Fruit fly (Drosophila melanogaster): ENCODE measurements around the gene beta-Spec.

Gene beta-Spec

DNA sequence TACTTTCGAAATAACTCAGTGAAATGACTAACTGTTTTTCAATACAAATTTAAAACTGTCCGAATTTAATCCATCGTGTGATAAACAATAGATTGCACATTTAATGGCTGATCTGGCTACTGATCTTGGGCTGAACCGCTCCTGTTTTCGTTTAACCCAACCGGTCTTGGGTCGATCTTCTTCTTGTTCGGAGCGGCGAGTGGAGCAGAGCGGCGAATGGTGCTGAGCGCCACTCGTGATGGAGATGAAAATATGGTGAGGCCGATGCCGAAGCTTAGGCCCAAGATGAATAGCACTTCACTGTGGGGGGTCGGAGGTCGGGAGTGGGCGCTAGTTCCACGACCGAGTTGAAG, 26.3 kb downstream of the beta-Spec start:
- TF ChIP-seq CG8478 (optimal IDR thresholded peaks at IDR 0.05) = no peak
- TF ChIP-seq Dll (optimal IDR thresholded peaks at IDR 0.05) = no peak
- no peak for TF ChIP-seq psq (optimal IDR thresholded peaks at IDR 0.05)
- TF ChIP-seq EcR (GFP tag; optimal IDR thresholded peaks at IDR 0.05) = no peak
- TF ChIP-seq usp (GFP tag; optimal IDR thresholded peaks at IDR 0.05) = no peak
- no peak for TF ChIP-seq pan (optimal IDR thresholded peaks at IDR 0.05)

DNA sequence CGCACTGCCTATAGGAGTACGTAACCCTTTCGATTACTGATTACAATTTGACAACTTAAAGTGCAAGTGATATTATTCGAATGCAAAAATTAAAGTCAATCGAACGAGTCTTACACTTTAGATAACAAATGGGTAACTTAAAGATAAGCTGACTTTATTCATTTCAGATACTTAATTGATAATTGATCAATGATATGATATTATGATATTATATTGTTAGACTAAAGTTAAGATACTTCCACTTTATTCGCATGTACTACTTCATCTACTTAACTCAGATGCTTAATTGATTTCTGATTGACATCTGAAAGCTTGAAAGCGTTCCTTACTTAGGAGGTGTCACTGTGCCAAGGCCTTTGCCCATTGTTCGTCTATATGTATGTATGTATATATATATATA, 29.0 kb downstream of the beta-Spec start:
- TF ChIP-seq psq (optimal IDR thresholded peaks at IDR 0.05) (no peak), Dll (optimal IDR thresholded peaks at IDR 0.05) (no peak), usp (GFP tag; optimal IDR thresholded peaks at IDR 0.05) (no peak), pan (optimal IDR thresholded peaks at IDR 0.05) (no peak), CG8478 (optimal IDR thresholded peaks at IDR 0.05) (no peak)

DNA sequence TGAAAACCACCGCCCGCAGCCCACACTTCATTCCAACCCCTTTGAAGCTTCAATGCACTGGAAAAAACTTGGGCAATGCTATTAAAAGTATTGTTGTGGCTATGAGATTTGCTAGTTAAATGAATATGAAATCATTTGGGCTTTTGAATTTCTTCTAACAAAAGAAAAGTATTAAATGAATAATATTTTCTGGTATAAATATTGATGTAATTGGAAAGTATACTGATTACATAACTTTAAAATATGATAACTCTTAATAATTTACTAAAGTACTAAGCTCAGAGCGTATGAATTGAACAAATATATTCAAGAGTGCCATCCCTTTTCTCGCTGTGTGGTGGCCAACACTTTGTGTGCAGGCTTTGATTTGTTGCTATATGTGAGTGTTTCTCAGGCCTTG, 35.6 kb downstream of the beta-Spec start:
- TF ChIP-seq psq (optimal IDR thresholded peaks at IDR 0.05) = no peak
- no peak for TF ChIP-seq EcR (GFP tag; optimal IDR thresholded peaks at IDR 0.05)
- TF ChIP-seq CG8478 (optimal IDR thresholded peaks at IDR 0.05) = no peak
- TF ChIP-seq Dll (optimal IDR thresholded peaks at IDR 0.05) = no peak
- TF ChIP-seq pan (optimal IDR thresholded peaks at IDR 0.05) = no peak
- no peak for TF ChIP-seq usp (GFP tag; optimal IDR thresholded peaks at IDR 0.05)

DNA sequence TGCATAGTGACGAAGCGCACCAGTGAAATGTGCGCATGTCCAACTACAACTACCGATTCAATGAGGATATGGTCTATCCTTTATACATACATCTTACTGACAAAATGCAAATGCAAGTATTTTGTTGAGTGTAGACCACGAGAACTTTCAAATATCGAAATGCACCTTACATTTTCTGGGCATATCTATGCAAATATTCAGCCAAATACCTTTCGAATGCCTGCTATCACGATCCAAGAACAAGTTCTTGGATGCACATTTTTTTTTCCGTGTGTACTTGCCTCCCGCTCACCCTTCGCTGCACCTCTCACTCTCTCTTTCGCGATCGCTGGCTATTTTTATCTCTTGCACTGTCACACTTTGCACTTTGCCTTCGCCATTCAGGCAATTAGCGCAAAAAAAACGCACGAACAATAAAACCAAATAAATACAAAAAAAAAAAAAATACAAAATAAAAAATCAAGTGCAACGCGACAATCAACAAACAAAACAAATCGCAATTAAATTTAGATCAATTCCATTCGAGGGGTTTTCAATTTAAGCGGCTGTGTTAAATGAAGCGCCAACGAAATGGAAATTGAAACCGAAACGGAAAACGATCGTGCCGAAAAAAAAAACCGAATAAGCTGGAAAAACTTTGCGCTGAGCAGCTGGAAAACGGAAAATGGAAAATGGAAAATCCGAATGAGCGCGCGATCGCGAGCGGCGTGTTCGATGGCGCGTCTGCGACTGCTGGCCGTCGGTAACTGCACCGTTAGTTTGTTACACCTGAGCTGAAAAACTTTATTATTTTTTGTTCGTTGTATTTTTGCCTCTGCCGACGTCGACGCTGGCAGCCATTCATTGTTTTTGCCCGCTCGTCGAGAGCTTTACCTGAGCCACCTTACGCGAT, 37.1 kb downstream of the beta-Spec start:
- no peak for TF ChIP-seq usp (GFP tag; optimal IDR thresholded peaks at IDR 0.05)
- TF ChIP-seq Dll (optimal IDR thresholded peaks at IDR 0.05) = no peak
- no peak for TF ChIP-seq CG8478 (optimal IDR thresholded peaks at IDR 0.05)
- TF ChIP-seq EcR (GFP tag; optimal IDR thresholded peaks at IDR 0.05) = no peak
- no peak for TF ChIP-seq pan (optimal IDR thresholded peaks at IDR 0.05)
- TF ChIP-seq psq (optimal IDR thresholded peaks at IDR 0.05) = no peak

DNA sequence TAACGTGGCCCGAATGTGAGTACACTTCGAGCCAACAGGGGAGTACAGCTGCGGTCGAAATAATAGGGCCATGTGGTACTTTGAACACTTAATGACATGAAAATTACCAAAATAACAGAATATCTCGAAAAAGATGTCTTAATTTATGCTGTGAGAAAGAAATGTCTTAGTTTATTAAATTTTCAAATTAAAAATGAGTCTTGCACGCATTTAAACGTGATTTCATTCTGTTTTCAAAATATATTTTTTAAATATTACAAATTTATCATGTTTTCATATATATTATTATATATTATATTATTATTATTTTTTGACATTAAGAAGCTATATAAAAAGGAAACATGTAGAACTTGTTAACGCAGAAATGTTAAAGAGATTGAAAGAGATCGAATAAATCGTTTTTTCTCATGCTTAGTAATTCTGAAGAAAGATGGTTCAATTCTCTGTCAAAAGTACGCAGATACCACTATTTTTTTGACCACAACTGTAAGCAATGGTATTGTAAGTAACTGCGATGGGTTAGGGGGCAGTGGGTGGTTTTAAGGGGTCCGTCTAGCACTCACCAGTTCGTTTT, 37.8 kb downstream of the beta-Spec start:
- no peak for TF ChIP-seq EcR (GFP tag; optimal IDR thresholded peaks at IDR 0.05)
- TF ChIP-seq psq (optimal IDR thresholded peaks at IDR 0.05) = no peak

DNA sequence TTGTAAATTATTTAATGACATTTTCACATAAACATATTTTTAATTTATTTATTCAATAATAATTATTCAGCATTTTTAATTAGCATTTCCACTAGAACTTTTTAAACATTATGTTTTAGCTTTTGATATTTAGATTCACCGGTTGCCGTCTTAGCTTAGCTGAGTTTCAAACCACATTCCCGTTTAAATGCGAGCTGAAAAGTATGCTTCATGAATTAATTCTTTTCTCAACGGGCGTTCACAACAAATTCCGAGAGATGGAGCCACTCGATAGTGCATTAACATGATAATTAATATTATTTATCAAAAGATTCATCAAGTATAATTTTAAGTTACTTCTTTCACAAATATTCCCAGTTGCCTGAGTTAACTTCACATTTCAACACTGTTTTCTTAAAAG, 38.5 kb downstream of the beta-Spec start:
- no peak for TF ChIP-seq pan (optimal IDR thresholded peaks at IDR 0.05)
- TF ChIP-seq Dll (optimal IDR thresholded peaks at IDR 0.05) = no peak
- no peak for TF ChIP-seq psq (optimal IDR thresholded peaks at IDR 0.05)
- TF ChIP-seq CG8478 (optimal IDR thresholded peaks at IDR 0.05) = no peak
- no peak for TF ChIP-seq usp (GFP tag; optimal IDR thresholded peaks at IDR 0.05)
- TF ChIP-seq EcR (GFP tag; optimal IDR thresholded peaks at IDR 0.05) = no peak

DNA sequence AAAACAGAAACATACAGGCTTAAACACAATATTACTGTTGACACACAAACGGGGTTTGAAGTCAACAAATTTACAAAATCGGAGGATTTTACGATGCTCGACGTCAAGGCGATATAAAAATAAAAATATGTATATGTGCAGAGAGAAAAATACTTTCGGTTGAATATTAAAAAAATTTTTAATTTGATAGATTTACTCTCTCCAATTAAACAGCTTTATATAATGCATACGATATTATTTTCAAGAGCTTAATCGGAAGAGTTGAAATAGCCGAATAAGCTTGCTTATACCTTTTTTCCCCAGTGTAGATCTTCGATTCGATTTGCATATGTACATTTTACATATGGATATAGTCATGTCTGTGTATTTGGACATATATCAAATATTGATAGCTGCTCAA, 39.5 kb downstream of the beta-Spec start:
- no peak for TF ChIP-seq CG8478 (optimal IDR thresholded peaks at IDR 0.05)
- TF ChIP-seq Dll (optimal IDR thresholded peaks at IDR 0.05) = no peak
- no peak for TF ChIP-seq EcR (GFP tag; optimal IDR thresholded peaks at IDR 0.05)
- TF ChIP-seq psq (optimal IDR thresholded peaks at IDR 0.05) = no peak
- no peak for TF ChIP-seq usp (GFP tag; optimal IDR thresholded peaks at IDR 0.05)
- no peak for TF ChIP-seq pan (optimal IDR thresholded peaks at IDR 0.05)

- TF ChIP-seq usp (GFP tag; optimal IDR thresholded peaks at IDR 0.05) (no peak), pan (optimal IDR thresholded peaks at IDR 0.05) (no peak), Dll (optimal IDR thresholded peaks at IDR 0.05) (no peak), psq (optimal IDR thresholded peaks at IDR 0.05) (no peak), EcR (GFP tag; optimal IDR thresholded peaks at IDR 0.05) (no peak), CG8478 (optimal IDR thresholded peaks at IDR 0.05) (no peak)
Measured at dm6 chrX:17697266-17697665, 40.1 kb downstream of the beta-Spec start.

dm6 chrX:17697703-17698145, 40.6 kb downstream of the beta-Spec start:
- no peak for TF ChIP-seq CG8478 (optimal IDR thresholded peaks at IDR 0.05)
- no peak for TF ChIP-seq EcR (GFP tag; optimal IDR thresholded peaks at IDR 0.05)
- TF ChIP-seq Dll (optimal IDR thresholded peaks at IDR 0.05) = no peak
- no peak for TF ChIP-seq psq (optimal IDR thresholded peaks at IDR 0.05)
- TF ChIP-seq pan (optimal IDR thresholded peaks at IDR 0.05) = no peak

DNA sequence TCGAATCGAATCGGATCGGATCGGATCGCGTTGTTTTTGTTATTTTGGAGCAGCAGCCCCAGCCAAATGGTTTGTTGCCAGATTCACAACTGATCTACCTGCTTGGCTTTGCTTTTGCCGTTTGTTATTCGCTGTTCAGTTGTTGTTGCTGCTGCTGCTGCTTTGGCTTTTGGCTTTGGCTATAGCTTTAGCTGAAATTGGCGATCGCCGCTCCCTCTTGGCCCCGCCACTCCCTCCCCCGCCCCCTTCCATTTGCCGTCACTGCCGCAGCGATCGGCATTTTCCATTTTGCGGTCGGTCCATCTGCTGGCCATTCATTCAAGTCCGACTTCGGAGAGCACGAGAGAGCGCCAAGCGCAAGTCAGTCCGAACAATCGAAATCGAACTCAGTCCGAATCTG, 41.3 kb downstream of the beta-Spec start, which contains the start of gene chas:
chas (minus strand) TSS at position 295 of the 400 bp plus-strand sequence.
- TF ChIP-seq usp (GFP tag; optimal IDR thresholded peaks at IDR 0.05) (no peak), Dll (optimal IDR thresholded peaks at IDR 0.05) (no peak), CG8478 (optimal IDR thresholded peaks at IDR 0.05) (no peak), pan (optimal IDR thresholded peaks at IDR 0.05) (no peak), EcR (GFP tag; optimal IDR thresholded peaks at IDR 0.05) (no peak), psq (optimal IDR thresholded peaks at IDR 0.05) (no peak)

DNA sequence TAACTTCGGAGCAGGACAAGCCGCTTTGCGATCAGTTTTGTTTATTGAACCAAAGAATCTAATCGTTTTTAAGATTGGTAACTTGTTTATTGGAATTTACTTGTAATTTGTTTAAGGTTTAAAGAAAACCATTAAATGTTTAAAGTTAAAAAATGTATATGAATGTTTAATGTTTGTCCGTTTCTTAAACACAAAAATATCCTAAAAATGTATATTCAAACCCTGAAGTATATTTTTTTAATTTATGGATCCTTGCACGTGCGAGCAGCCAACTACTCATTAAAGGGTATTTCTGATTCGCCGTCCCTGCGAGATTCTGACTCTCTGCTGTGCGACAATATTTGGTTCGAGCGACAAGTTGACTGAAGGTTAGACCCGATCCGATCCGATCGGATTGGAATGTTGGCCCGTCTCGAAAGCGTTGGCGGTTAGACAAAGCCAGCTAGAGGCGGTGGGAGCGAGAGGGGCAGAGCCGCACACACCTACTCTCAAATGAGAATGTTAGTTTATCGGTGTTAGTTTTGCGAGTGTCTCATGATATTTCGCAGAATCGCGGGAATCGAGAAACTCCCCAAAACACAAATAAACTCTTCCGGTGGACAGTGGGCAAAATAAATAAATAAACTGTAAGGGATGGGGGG, 41.8 kb downstream of the beta-Spec start:
- no peak for TF ChIP-seq pan (optimal IDR thresholded peaks at IDR 0.05)
- TF ChIP-seq usp (GFP tag; optimal IDR thresholded peaks at IDR 0.05) = no peak
- TF ChIP-seq Dll (optimal IDR thresholded peaks at IDR 0.05) = no peak
- TF ChIP-seq EcR (GFP tag; optimal IDR thresholded peaks at IDR 0.05) = no peak
- no peak for TF ChIP-seq psq (optimal IDR thresholded peaks at IDR 0.05)
- TF ChIP-seq CG8478 (optimal IDR thresholded peaks at IDR 0.05) = no peak
